Worm (Caenorhabditis elegans): Measurements from ENCODE around the gene klf-2.

DNA sequence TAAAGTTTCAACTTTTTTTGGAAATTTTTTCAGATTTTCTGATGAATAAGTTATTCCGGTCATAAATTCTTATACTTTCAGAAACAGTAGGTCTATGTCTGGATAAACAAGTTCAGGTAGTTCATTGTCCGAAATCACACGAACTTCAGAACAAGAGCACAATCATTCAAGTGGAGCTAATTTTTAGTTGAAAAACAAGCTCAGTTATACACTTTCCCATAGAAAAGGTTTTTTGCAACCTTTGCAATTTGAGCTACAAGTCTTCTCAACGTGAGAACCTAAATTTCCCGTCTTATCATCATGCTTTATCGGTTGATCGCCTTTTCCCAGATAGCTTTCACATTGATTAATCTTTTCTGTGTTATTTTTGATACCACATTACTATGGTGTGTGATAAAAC is 46.3 kb downstream of the klf-2 start, which contains the start of gene srxa-1:
- TF ChIP-seq ztf-23 (GFP tag; IDR thresholded peaks at IDR 0.05) (no peak), ztf-29 (GFP tag; IDR thresholded peaks at IDR 0.05) (no peak), T22C8.4 (GFP tag; IDR thresholded peaks at IDR 0.05) (no peak), ref-1 (GFP tag; conservative IDR thresholded peaks at IDR 0.05) (no peak), klf-2 (GFP tag; conservative IDR thresholded peaks at IDR 0.05) (no peak), tab-1 (GFP tag; IDR thresholded peaks at IDR 0.05) (no peak)
